Fruit fly (Drosophila melanogaster) whole organism, embryonic: ENCODE data around the gene Ac76E.

Source experiments
- CG10147 ChIP-seq: fragments of 200-800 bp; sonication (Bioruptor generic); optimal IDR thresholded peaks from 2 replicates; lab custom pipeline; 2019; ENCODE audit warnings: missing biosample characterization, mild to moderate bottlenecking, missing genetic modification characterization, moderate library complexity
- CG10321 ChIP-seq: fragments of 200-800 bp; sonication (Bioruptor generic); IDR thresholded peaks from 2 replicates; pipeline ENCODE4 v1.3.6; 2022; ENCODE audit warnings: missing biosample characterization, missing genetic modification characterization
- CG11695 ChIP-seq: fragments of 200-800 bp; sonication (Bioruptor generic); IDR thresholded peaks from 3 replicates; pipeline ENCODE4 v1.3.6; 2022; ENCODE audit warnings: missing biosample characterization, missing genetic modification characterization
- CG11723 ChIP-seq: fragments of 200-800 bp; sonication (Bioruptor generic); optimal IDR thresholded peaks from 2 replicates; lab custom pipeline; 2017; ENCODE audit warnings: missing biosample characterization, mild to moderate bottlenecking, missing genetic modification characterization
- CG13894 ChIP-seq: fragments of 200-800 bp; sonication (Bioruptor generic); optimal IDR thresholded peaks from 3 replicates; lab custom pipeline; 2018; ENCODE audit warnings: missing biosample characterization, mild to moderate bottlenecking, missing genetic modification characterization, moderate library complexity
- CG14965 ChIP-seq: fragments of 200-800 bp; sonication (Bioruptor generic); optimal IDR thresholded peaks from 2 replicates; lab custom pipeline; 2016; ENCODE audit warnings: missing biosample characterization, missing genetic modification characterization, borderline replicate concordance
- CG15011 ChIP-seq: fragments of 200-800 bp; sonication (Bioruptor generic); optimal IDR thresholded peaks from 3 replicates; lab custom pipeline; 2018; ENCODE audit warnings: missing biosample characterization, mild to moderate bottlenecking, missing genetic modification characterization
- CG15479 ChIP-seq: fragments of 200-800 bp; sonication (Bioruptor generic); optimal IDR thresholded peaks from 3 replicates; lab custom pipeline; 2019; ENCODE audit warnings: missing biosample characterization, mild to moderate bottlenecking, missing genetic modification characterization, moderate library complexity
- CG1602 ChIP-seq: fragments of 200-800 bp; sonication (Bioruptor generic); optimal IDR thresholded peaks from 3 replicates; lab custom pipeline; 2016; ENCODE audit warnings: missing biosample characterization, missing genetic modification characterization
- CG1603 ChIP-seq: fragments of 200-800 bp; sonication (Bioruptor generic); optimal IDR thresholded peaks from 2 replicates; lab custom pipeline; 2019; ENCODE audit warnings: missing biosample characterization, mild to moderate bottlenecking, missing genetic modification characterization, moderate library complexity
- CG16813 ChIP-seq: fragments of 200-800 bp; sonication (Bioruptor generic); IDR thresholded peaks from 3 replicates; pipeline ENCODE4 v1.3.6; 2022; ENCODE audit warnings: missing biosample characterization, missing genetic modification characterization; ENCODE audit not compliant: partially characterized antibody
- CG18764 ChIP-seq: fragments of 200-800 bp; sonication (Bioruptor generic); optimal IDR thresholded peaks from 3 replicates; lab custom pipeline; 2016; ENCODE audit warnings: missing biosample characterization, missing genetic modification characterization
- CG3065 ChIP-seq: fragments of 200-800 bp; sonication (Bioruptor generic); optimal IDR thresholded peaks from 2 replicates; lab custom pipeline; 2016; ENCODE audit warnings: missing biosample characterization, missing genetic modification characterization
- CG3281 ChIP-seq: fragments of 200-800 bp; sonication (Bioruptor generic); optimal IDR thresholded peaks from 3 replicates; lab custom pipeline; 2017; ENCODE audit warnings: missing biosample characterization, mild to moderate bottlenecking, missing genetic modification characterization
- CG3407 ChIP-seq: fragments of 200-800 bp; sonication (Bioruptor generic); optimal IDR thresholded peaks from 2 replicates; lab custom pipeline; 2018; ENCODE audit warnings: missing biosample characterization, mild to moderate bottlenecking, missing genetic modification characterization
- CG4730 ChIP-seq: fragments of 200-800 bp; sonication (Bioruptor generic); IDR thresholded peaks from 2 replicates; pipeline ENCODE4 v1.3.6; 2022; ENCODE audit warnings: missing biosample characterization, missing genetic modification characterization
- CG5180 ChIP-seq: fragments of 200-800 bp; sonication (Bioruptor generic); optimal IDR thresholded peaks from 3 replicates; lab custom pipeline; 2017; ENCODE audit warnings: missing biosample characterization, missing genetic modification characterization, mild to moderate bottlenecking, moderate library complexity, missing genetic modification reagents
- CG5953 ChIP-seq: fragments of 200-800 bp; sonication (Bioruptor generic); IDR thresholded peaks from 2 replicates; pipeline ENCODE4 v1.3.6; 2022; ENCODE audit warnings: missing biosample characterization, missing genetic modification characterization
- CG6689 ChIP-seq: fragments of 200-800 bp; sonication (Bioruptor generic); IDR thresholded peaks from 2 replicates; pipeline ENCODE4 v1.3.6; 2022; ENCODE audit warnings: missing biosample characterization, missing genetic modification characterization
- CG6854 ChIP-seq: fragments of 200-800 bp; sonication (Bioruptor generic); optimal IDR thresholded peaks from 3 replicates; lab custom pipeline; 2017; ENCODE audit warnings: missing biosample characterization, mild to moderate bottlenecking, missing genetic modification characterization
- D19A ChIP-seq: fragments of 200-800 bp; optimal IDR thresholded peaks from 3 replicates; lab custom pipeline; 2019; ENCODE audit warnings: missing biosample characterization, mild to moderate bottlenecking, missing genetic modification characterization, moderate library complexity
- D19B ChIP-seq: fragments of 200-800 bp; sonication (Bioruptor generic); optimal IDR thresholded peaks from 2 replicates; lab custom pipeline; 2017; ENCODE audit warnings: missing biosample characterization, mild to moderate bottlenecking, missing genetic modification characterization
- Dp ChIP-seq: fragments of 200-800 bp; sonication (Bioruptor generic); optimal IDR thresholded peaks from 2 replicates; lab custom pipeline; 2018; ENCODE audit warnings: missing biosample characterization, mild to moderate bottlenecking, missing genetic modification characterization, moderate library complexity
- Eip74EF ChIP-seq, 2 experiments: fragments of 200-800 bp in 1 of 2; fragments of >200 bp in 1 of 2; sonication (Bioruptor generic) in 1 of 2; optimal IDR thresholded peaks; 2 replicates each; lab custom pipeline; 2017 to 2019; ENCODE audit warnings: missing biosample characterization in 2 of 2, missing genetic modification characterization in 2 of 2, mild to moderate bottlenecking in 1 of 2, moderate library complexity in 1 of 2
- Ets97D ChIP-seq: fragments of 200-800 bp; sonication (Bioruptor generic); optimal IDR thresholded peaks from 3 replicates; lab custom pipeline; 2016; ENCODE audit warnings: missing biosample characterization, missing genetic modification characterization
- HmgD ChIP-seq: fragments of 200-800 bp; sonication (Bioruptor generic); optimal IDR thresholded peaks from 3 replicates; lab custom pipeline; 2016; ENCODE audit warnings: missing biosample characterization, missing genetic modification characterization
- Hsf ChIP-seq: fragments of 200-800 bp; sonication (Bioruptor generic); optimal IDR thresholded peaks from 3 replicates; lab custom pipeline; 2016; ENCODE audit warnings: missing biosample characterization, missing genetic modification characterization
- MESR4 ChIP-seq: fragments of 200-800 bp; sonication (Bioruptor generic); optimal IDR thresholded peaks from 2 replicates; lab custom pipeline; 2018; ENCODE audit warnings: missing biosample characterization, mild to moderate bottlenecking, missing genetic modification characterization, moderate library complexity
- Max ChIP-seq: fragments of 200-800 bp; sonication (Bioruptor generic); optimal IDR thresholded peaks from 2 replicates; lab custom pipeline; 2016; ENCODE audit warnings: missing biosample characterization, mild to moderate bottlenecking, missing genetic modification characterization
- NFAT ChIP-seq: fragments of 200-800 bp; sonication (Bioruptor generic); IDR thresholded peaks from 2 replicates; pipeline ENCODE4 v1.3.6; 2022; ENCODE audit warnings: missing biosample characterization, missing genetic modification characterization
- abd-A ChIP-seq: fragments of 200-800 bp; sonication (Bioruptor generic); optimal IDR thresholded peaks from 3 replicates; lab custom pipeline; 2019; ENCODE audit warnings: missing biosample characterization, mild to moderate bottlenecking, missing genetic modification characterization, moderate library complexity
- chm ChIP-seq: fragments of 200-800 bp; sonication (Bioruptor generic); IDR thresholded peaks from 2 replicates; pipeline ENCODE4 v1.3.6; 2022; ENCODE audit warnings: missing biosample characterization, missing genetic modification characterization
- fd64A ChIP-seq: fragments of 200-800 bp; sonication (Bioruptor generic); optimal IDR thresholded peaks from 3 replicates; lab custom pipeline; 2018; ENCODE audit warnings: missing biosample characterization, mild to moderate bottlenecking, missing genetic modification characterization
- fu2 ChIP-seq: fragments of 200-800 bp; sonication (Bioruptor generic); optimal IDR thresholded peaks from 2 replicates; lab custom pipeline; 2016; ENCODE audit warnings: missing biosample characterization, missing genetic modification characterization
- gcm ChIP-seq: fragments of 200-800 bp; sonication (Bioruptor generic); optimal IDR thresholded peaks from 2 replicates; lab custom pipeline; 2019; ENCODE audit warnings: missing biosample characterization, mild to moderate bottlenecking, missing genetic modification characterization, moderate library complexity
- gem ChIP-seq: fragments of 200-800 bp; sonication (Bioruptor generic); optimal IDR thresholded peaks from 2 replicates; lab custom pipeline; 2019; ENCODE audit warnings: missing biosample characterization, mild to moderate bottlenecking, missing genetic modification characterization, moderate library complexity
- inv ChIP-seq: fragments of 200-800 bp; sonication (Bioruptor generic); IDR thresholded peaks from 2 replicates; pipeline ENCODE4 v1.3.6; 2022; ENCODE audit warnings: missing biosample characterization, missing genetic modification characterization; ENCODE audit not compliant: partially characterized antibody
- jigr1 ChIP-seq: fragments of 200-800 bp; sonication (Bioruptor generic); IDR thresholded peaks from 3 replicates; pipeline ENCODE4 v1.3.6; 2022; ENCODE audit warnings: missing biosample characterization, missing genetic modification characterization
- klu ChIP-seq: fragments of 200-800 bp; sonication (Bioruptor generic); IDR thresholded peaks from 2 replicates; pipeline ENCODE4 v1.3.6; 2022; ENCODE audit warnings: missing biosample characterization, missing genetic modification characterization
- knrl ChIP-seq: fragments of 200-800 bp; sonication (Bioruptor generic); IDR thresholded peaks from 3 replicates; pipeline ENCODE4 v1.3.6; 2022; ENCODE audit warnings: missing biosample characterization, missing genetic modification characterization; ENCODE audit not compliant: partially characterized antibody
- mirr ChIP-seq: fragments of 200-800 bp; sonication (Bioruptor generic); optimal IDR thresholded peaks from 3 replicates; lab custom pipeline; 2018; ENCODE audit warnings: missing biosample characterization, mild to moderate bottlenecking, missing genetic modification characterization
- nerfin-1 ChIP-seq: fragments of 200-800 bp; sonication (Bioruptor generic); optimal IDR thresholded peaks from 3 replicates; lab custom pipeline; 2019; ENCODE audit warnings: missing biosample characterization, mild to moderate bottlenecking, missing genetic modification characterization, moderate library complexity
- otp ChIP-seq: fragments of 200-800 bp; sonication (Bioruptor generic); IDR thresholded peaks from 3 replicates; pipeline ENCODE4, ENCODE4 v1.3.6; 2022; ENCODE audit warnings: missing biosample characterization, missing genetic modification characterization
- sens ChIP-seq: fragments of 200-800 bp; sonication (Bioruptor generic); peaks from one replicate; lab custom pipeline; 2016; ENCODE audit warnings: missing biosample characterization, missing genetic modification characterization
- sr ChIP-seq: fragments of 200-800 bp; sonication (Bioruptor generic); IDR thresholded peaks from 3 replicates; pipeline ENCODE4 v1.3.6; 2022; ENCODE audit warnings: missing biosample characterization, missing genetic modification characterization
- stwl ChIP-seq: fragments of 200-800 bp; sonication (Bioruptor generic); optimal IDR thresholded peaks from 3 replicates; lab custom pipeline; 2018; ENCODE audit warnings: missing biosample characterization, mild to moderate bottlenecking, missing genetic modification characterization, moderate library complexity
- sug ChIP-seq: fragments of 200-800 bp; optimal IDR thresholded peaks from 2 replicates; lab custom pipeline; 2019; ENCODE audit warnings: missing biosample characterization, mild to moderate bottlenecking, missing genetic modification characterization, moderate library complexity
- tgo ChIP-seq: fragments of 200-800 bp; sonication (Bioruptor generic); IDR thresholded peaks from 3 replicates; pipeline ENCODE4 v1.3.6; 2022; ENCODE audit warnings: missing biosample characterization, missing genetic modification characterization
- twi ChIP-seq: fragments of 200-800 bp; optimal IDR thresholded peaks from 2 replicates; lab custom pipeline; 2019; ENCODE audit warnings: missing biosample characterization, mild to moderate bottlenecking, missing genetic modification characterization, moderate library complexity
- yki ChIP-seq: fragments of >200 bp; optimal IDR thresholded peaks from 3 replicates; lab custom pipeline; 2018
- zfh2 ChIP-seq: fragments of 200-800 bp; sonication (Bioruptor generic); optimal IDR thresholded peaks from 2 replicates; lab custom pipeline; 2016; ENCODE audit warnings: missing biosample characterization, missing genetic modification characterization

Ac76E gene

DNA sequence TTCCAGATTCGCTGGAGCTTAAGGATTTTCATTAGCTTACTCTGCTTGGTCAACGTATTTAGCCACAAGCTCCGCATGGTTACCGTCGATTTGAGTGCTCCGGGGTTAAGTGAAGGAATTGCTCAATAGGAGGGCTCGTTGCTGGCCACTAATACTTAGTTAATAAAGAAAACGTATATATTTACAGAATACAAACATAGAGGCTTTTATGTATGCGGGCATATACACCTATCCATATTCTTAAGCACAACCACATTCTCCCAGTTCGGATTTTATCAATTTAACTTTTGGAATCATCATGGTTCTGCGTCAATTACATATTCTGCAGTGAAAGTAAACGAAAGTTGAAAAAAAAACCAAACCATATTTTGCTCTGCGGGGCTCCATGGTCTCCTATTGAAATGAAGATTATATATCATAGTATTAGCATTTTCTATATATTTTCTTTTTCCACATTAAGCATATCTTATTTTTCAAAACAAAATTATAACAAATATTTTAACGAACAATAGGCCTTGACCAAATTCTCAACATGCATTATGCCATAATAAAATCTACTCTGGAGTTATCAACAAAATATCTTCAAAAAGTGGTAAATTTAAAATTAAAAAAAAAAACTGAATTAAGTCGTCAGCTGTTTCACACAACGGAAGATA is 61.1 kb downstream of the Ac76E start, which contains the start of the genes Tom20 and Gabat (continued):
- TF ChIP-seq Ets97D (GFP tag; lab: Kevin White, UChicago) (no peak), CG4730 (no peak), NFAT (GFP tag; lab: Robert Waterston, UW) (no peak), abd-A (no peak), CG15011 (GFP tag; lab: Kevin White, UChicago) (no peak), CG1603 (tag; lab: Kevin White, UChicago) (peak; percentile 34), Eip74EF (GFP tag; optimal IDR thresholded peaks at IDR 0.05; lab: Kevin White, UChicago) (peak in 1 of 2 experiments; percentile 3), CG16813 (GFP tag; lab: Robert Waterston, UW) (no peak), CG5953 (GFP tag; lab: Robert Waterston, UW) (no peak), CG11723 (GFP tag; lab: Kevin White, UChicago) (peak; percentile 31), fd64A (no peak), CG18764 (GFP tag; lab: Kevin White, UChicago) (no peak), mirr (GFP tag; lab: Kevin White, UChicago) (no peak), sens (GFP tag; lab: Kevin White, UChicago) (peak; percentile 69), CG10321 (GFP tag; lab: Robert Waterston, UW) (no peak), gem (peak; percentile 3), CG6854 (no peak), fu2 (no peak), yki (no peak), CG14965 (GFP tag; lab: Kevin White, UChicago) (no peak), MESR4 (GFP tag; lab: Kevin White, UChicago) (peak; percentile 41), CG3065 (GFP tag; lab: Kevin White, UChicago) (no peak), jigr1 (GFP tag; lab: Robert Waterston, UW) (no peak), D19A (tag; lab: Kevin White, UChicago) (no peak), twi (no peak), CG1602 (GFP tag; lab: Kevin White, UChicago) (no peak), Max (no peak), CG10147 (GFP tag; lab: Kevin White, UChicago) (no peak), CG3407 (no peak), chm (GFP tag; lab: Robert Waterston, UW) (no peak), sug (peak; percentile 19), sr (no peak), D19B (GFP tag; lab: Kevin White, UChicago) (no peak), Hsf (GFP tag; lab: Kevin White, UChicago) (no peak), klu (GFP tag; lab: Robert Waterston, UW) (no peak), inv (GFP tag; lab: Robert Waterston, UW) (no peak), tgo (no peak), knrl (GFP tag; lab: Robert Waterston, UW) (no peak), Dp (GFP tag; lab: Kevin White, UChicago) (no peak), otp (GFP tag; lab: Robert Waterston, UW) (no peak), CG5180 (no peak), stwl (tag; lab: Kevin White, UChicago) (no peak), zfh2 (GFP tag; lab: Kevin White, UChicago) (no peak), CG6689 (GFP tag; lab: Robert Waterston, UW) (no peak), CG15479 (GFP tag; lab: Kevin White, UChicago) (no peak), nerfin-1 (tag; lab: Kevin White, UChicago) (no peak), HmgD (no peak), CG13894 (tag; lab: Kevin White, UChicago) (no peak), CG11695 (GFP tag; lab: Robert Waterston, UW) (no peak), gcm (GFP tag; lab: Kevin White, UChicago) (peak; percentile 51), CG3281 (GFP tag; lab: Kevin White, UChicago) (no peak)
